Worm (Caenorhabditis elegans) whole organism, L1 larva: ENCODE measurements around the gene C32D5.4.
A peak's percentile ranks its signal among the peaks of the same experiment; 100 is the strongest.

Experiments used
- C04F5.9 ChIP-seq: sonication (generic microtip); optimal IDR thresholded peaks from 2 replicates; lab custom pipeline; 2016; ENCODE audit warnings: missing genetic modification characterization, missing compliant biosample characterization
- C34B4.2 ChIP-seq: sonication (generic microtip); optimal IDR thresholded peaks from 2 replicates; lab custom pipeline; 2017; ENCODE audit warnings: mild to moderate bottlenecking, missing genetic modification characterization, missing compliant biosample characterization
- blmp-1 ChIP-seq: fragments of 150-350 bp; optimal IDR thresholded peaks from 2 replicates; lab custom pipeline; 2014; ENCODE audit warnings: missing biosample characterization, missing genetic modification characterization
- ceh-8 ChIP-seq: fragments of 200-800 bp; sonication (Bioruptor generic); optimal IDR thresholded peaks from 2 replicates; lab custom pipeline; 2018; ENCODE audit warnings: mild to moderate bottlenecking, missing genetic modification characterization, moderate library complexity, missing compliant biosample characterization
- dpl-1 ChIP-seq, 3 experiments: fragments of 150-350 bp in 2 of 3; sonication (generic microtip) in 1 of 3; optimal IDR thresholded peaks; 2 replicates each; lab custom pipeline; 2014 to 2017; ENCODE audit warnings: missing biosample characterization in 3 of 3, missing genetic modification characterization in 3 of 3, missing genetic modification reagents in 3 of 3
- dsc-1 ChIP-seq: sonication (generic microtip); optimal IDR thresholded peaks from 2 replicates; lab custom pipeline; 2016; ENCODE audit warnings: mild to moderate bottlenecking, missing genetic modification characterization, missing compliant biosample characterization
- efl-1 ChIP-seq, 4 experiments: fragments of 150-350 bp; optimal IDR thresholded peaks in 3 of 4; peaks in 1 of 4; 1 replicate in 1 of 4; 2 replicates in 3 of 4; lab custom pipeline; 2014; ENCODE audit warnings: missing biosample characterization in 2 of 4, missing genetic modification characterization in 2 of 4, missing genetic modification reagents in 2 of 4
- efl-3 ChIP-seq: fragments of 200-800 bp; sonication (Bioruptor generic); optimal IDR thresholded peaks from 2 replicates; lab custom pipeline; 2018; ENCODE audit warnings: mild to moderate bottlenecking, missing genetic modification characterization, missing compliant biosample characterization
- elt-3 ChIP-seq, 6 experiments: fragments of 150-350 bp in 1 of 6; sonication (generic microtip); optimal IDR thresholded peaks; 2 replicates each; lab custom pipeline; 2017 to 2018; ENCODE audit warnings: missing biosample characterization in 6 of 6, missing genetic modification characterization in 6 of 6, inconsistent platforms in 1 of 6
- fkh-10 ChIP-seq: sonication (generic microtip); optimal IDR thresholded peaks from 2 replicates; lab custom pipeline; 2017; ENCODE audit warnings: missing biosample characterization, missing genetic modification reagents, missing genetic modification characterization
- fkh-8 ChIP-seq: sonication (generic microtip); optimal IDR thresholded peaks from 2 replicates; lab custom pipeline; 2016; ENCODE audit warnings: mild to moderate bottlenecking, missing genetic modification characterization, missing compliant biosample characterization
- hlh-17 ChIP-seq: fragments of 200-800 bp; sonication (Bioruptor generic); optimal IDR thresholded peaks from 2 replicates; lab custom pipeline; 2018; ENCODE audit warnings: missing genetic modification characterization, mild to moderate bottlenecking, missing compliant biosample characterization, moderate library complexity, borderline replicate concordance
- hlh-4 ChIP-seq: sonication (generic microtip); optimal IDR thresholded peaks from 2 replicates; lab custom pipeline; 2016; ENCODE audit warnings: mild to moderate bottlenecking, missing genetic modification characterization, missing compliant biosample characterization
- hpl-2 ChIP-seq: fragments of 150-350 bp; optimal IDR thresholded peaks from 2 replicates; lab custom pipeline; 2014; ENCODE audit warnings: missing biosample characterization, missing genetic modification reagents, missing genetic modification characterization
- lin-13 ChIP-seq: fragments of 150-350 bp; optimal IDR thresholded peaks from 2 replicates; lab custom pipeline; 2014; ENCODE audit warnings: missing biosample characterization, missing genetic modification reagents, missing genetic modification characterization
- lin-14 ChIP-seq: fragments of 200-800 bp; sonication (Bioruptor generic); optimal IDR thresholded peaks from 2 replicates; lab custom pipeline; 2018; ENCODE audit warnings: mild to moderate bottlenecking, missing genetic modification characterization, moderate library complexity, missing compliant biosample characterization
- lin-15B ChIP-seq: fragments of 150-350 bp; sonication (generic microtip); optimal IDR thresholded peaks from 3 replicates; lab custom pipeline; 2014; ENCODE audit warnings: missing biosample characterization, missing genetic modification characterization
- lin-35 ChIP-seq, 2 experiments: fragments of 150-350 bp; optimal IDR thresholded peaks; 2 replicates each; lab custom pipeline; 2014; ENCODE audit warnings: missing biosample characterization in 2 of 2, missing genetic modification characterization in 2 of 2, missing genetic modification reagents in 2 of 2
- lsy-2 ChIP-seq, 2 experiments: fragments of 150-350 bp; optimal IDR thresholded peaks; 2 replicates each; lab custom pipeline; 2014; ENCODE audit warnings: missing biosample characterization in 2 of 2, missing genetic modification characterization in 2 of 2
- mef-2 ChIP-seq: fragments of 150-350 bp; optimal IDR thresholded peaks from 2 replicates; lab custom pipeline; 2014; ENCODE audit warnings: missing biosample characterization, missing genetic modification characterization
- nhr-11 ChIP-seq: fragments of 150-350 bp; optimal IDR thresholded peaks from 2 replicates; lab custom pipeline; 2014; ENCODE audit warnings: missing biosample characterization, missing genetic modification characterization
- nhr-20 ChIP-seq: sonication (generic microtip); optimal IDR thresholded peaks from 2 replicates; lab custom pipeline; 2016; ENCODE audit warnings: mild to moderate bottlenecking, missing genetic modification characterization, missing compliant biosample characterization
- nhr-28 ChIP-seq: fragments of 150-350 bp; optimal IDR thresholded peaks from 2 replicates; lab custom pipeline; 2014; ENCODE audit warnings: missing biosample characterization, missing genetic modification characterization
- nhr-47 ChIP-seq: sonication (generic microtip); optimal IDR thresholded peaks from 2 replicates; lab custom pipeline; 2016; ENCODE audit warnings: mild to moderate bottlenecking, missing genetic modification characterization, moderate library complexity, missing compliant biosample characterization
- nhr-71 ChIP-seq: sonication (generic microtip); optimal IDR thresholded peaks from 2 replicates; lab custom pipeline; 2016; ENCODE audit warnings: mild to moderate bottlenecking, missing genetic modification characterization, moderate library complexity, missing compliant biosample characterization
- nhr-76 ChIP-seq: sonication (generic microtip); optimal IDR thresholded peaks from 2 replicates; lab custom pipeline; 2017; ENCODE audit warnings: missing biosample characterization, missing genetic modification characterization
- nhr-77 ChIP-seq: fragments of 150-350 bp; optimal IDR thresholded peaks from 2 replicates; lab custom pipeline; 2014; ENCODE audit warnings: missing biosample characterization, missing genetic modification characterization
- nhr-84 ChIP-seq: sonication (generic microtip); optimal IDR thresholded peaks from 2 replicates; lab custom pipeline; 2017; ENCODE audit warnings: missing biosample characterization, missing genetic modification characterization
- nhr-85 ChIP-seq: sonication (generic microtip); peaks from one replicate; lab custom pipeline; 2016; ENCODE audit warnings: missing genetic modification characterization, inconsistent platforms, missing compliant biosample characterization
- nhr-90 ChIP-seq: sonication (generic microtip); optimal IDR thresholded peaks from 2 replicates; lab custom pipeline; 2016; ENCODE audit warnings: mild to moderate bottlenecking, missing genetic modification characterization, missing compliant biosample characterization; ENCODE audit not compliant: poor library complexity
- pax-3 ChIP-seq: fragments of 200-800 bp; sonication (Bioruptor generic); optimal IDR thresholded peaks from 2 replicates; lab custom pipeline; 2018; ENCODE audit warnings: mild to moderate bottlenecking, missing genetic modification characterization, moderate library complexity, missing compliant biosample characterization
- rnt-1 ChIP-seq: sonication (generic microtip); optimal IDR thresholded peaks from 2 replicates; lab custom pipeline; 2016; ENCODE audit warnings: mild to moderate bottlenecking, missing genetic modification characterization, moderate library complexity, missing compliant biosample characterization
- skn-1 ChIP-seq: fragments of 150-350 bp; optimal IDR thresholded peaks from 2 replicates; lab custom pipeline; 2014; ENCODE audit warnings: missing biosample characterization, missing genetic modification characterization
- snu-23 ChIP-seq: sonication (generic microtip); optimal IDR thresholded peaks from 2 replicates; lab custom pipeline; 2016; ENCODE audit warnings: missing genetic modification characterization, missing compliant biosample characterization
- sup-37 ChIP-seq: fragments of 200-800 bp; sonication (Bioruptor generic); optimal IDR thresholded peaks from 2 replicates; lab custom pipeline; 2018; ENCODE audit warnings: mild to moderate bottlenecking, missing genetic modification characterization, missing compliant biosample characterization
- swsn-7 ChIP-seq: sonication (generic microtip); optimal IDR thresholded peaks from 2 replicates; lab custom pipeline; 2016; ENCODE audit warnings: missing genetic modification characterization, missing compliant biosample characterization
- unc-62 ChIP-seq: fragments of 150-350 bp; optimal IDR thresholded peaks from 2 replicates; lab custom pipeline; 2014; ENCODE audit warnings: missing biosample characterization, missing genetic modification reagents, missing genetic modification characterization

C32D5.4 gene

DNA sequence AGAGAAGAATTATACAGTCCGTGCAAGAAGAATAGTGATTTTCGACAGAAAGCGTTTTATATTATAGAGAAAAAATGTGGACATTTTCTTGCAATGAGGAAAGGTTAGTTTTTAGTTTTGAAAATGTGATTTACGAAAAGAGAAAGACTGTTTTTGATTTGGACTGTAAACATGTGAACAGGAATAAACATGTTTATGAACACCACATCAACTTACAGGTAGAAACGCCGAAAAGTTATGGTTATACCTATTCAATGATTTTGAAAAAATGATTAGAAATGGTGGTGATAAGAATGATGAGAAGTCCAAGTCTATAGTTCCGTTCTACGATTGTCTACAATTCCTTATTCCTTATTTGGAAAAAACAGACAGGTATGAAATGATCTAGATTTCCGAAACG is 21.6 kb upstream of the C32D5.4 start:
- TF ChIP-seq nhr-71 (tag; lab: Kevin White, UChicago), result no peak
- TF ChIP-seq rnt-1 (tag; lab: Kevin White, UChicago), result no peak
- TF ChIP-seq nhr-76, result no peak

DNA sequence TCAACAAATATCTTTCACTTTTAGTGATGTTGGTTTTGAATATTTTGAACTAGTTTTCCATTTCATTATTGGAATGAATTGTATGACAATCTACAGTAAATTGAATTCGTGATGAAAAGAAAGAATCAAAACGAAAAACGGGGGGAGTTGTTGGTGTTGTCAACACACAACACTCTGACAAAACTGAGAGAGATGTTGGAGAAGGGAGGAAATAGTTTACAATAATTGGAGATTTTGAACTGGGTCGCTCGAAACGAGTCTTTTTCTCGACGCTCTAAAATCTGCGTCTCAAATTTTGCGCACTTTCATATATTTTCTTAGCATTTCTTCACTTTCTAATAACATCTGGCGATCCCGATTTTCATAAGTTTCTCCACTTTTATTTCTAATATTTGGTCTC is 21.0 kb upstream of the C32D5.4 start, which contains the start of gene txt-18:
txt-18 (plus strand) TSS at position 180 of the 400 bp plus-strand sequence.
- TF ChIP-seq skn-1 (tag; lab: Kevin White, UChicago) (no peak), lin-15B (no peak), blmp-1 (tag; lab: Kevin White, UChicago) (peak; percentile 90), efl-1 (optimal IDR thresholded peaks at IDR 0.05; lab: Kevin White, UChicago) (peak; percentile 9 to 13), efl-1 (GFP tag; optimal IDR thresholded peaks at IDR 0.05 in 1 of 2; lab: Kevin White, UChicago) (no peak), nhr-71 (tag; lab: Kevin White, UChicago) (peak; percentile 52), nhr-47 (tag; lab: Kevin White, UChicago) (peak; percentile 19), lin-14 (GFP tag; lab: Kevin White, UChicago) (peak; percentile 69), nhr-28 (tag; lab: Kevin White, UChicago) (no peak), snu-23 (peak; percentile 51), lin-35 (GFP tag; optimal IDR thresholded peaks at IDR 0.05; lab: Kevin White, UChicago) (peak in 1 of 2 experiments; percentile 13), nhr-85 (tag; lab: Kevin White, UChicago) (peak; percentile 22), rnt-1 (tag; lab: Kevin White, UChicago) (peak; percentile 4), dsc-1 (tag; lab: Kevin White, UChicago) (peak; percentile 45), elt-3 (tag; optimal IDR thresholded peaks at IDR 0.05; lab: Kevin White, UChicago) (peak in 1 of 6 experiments; percentile 32), swsn-7 (tag; lab: Kevin White, UChicago) (peak; percentile 1), nhr-20 (tag; lab: Kevin White, UChicago) (peak; percentile 47), lsy-2 (tag; optimal IDR thresholded peaks at IDR 0.05; lab: Kevin White, UChicago) (peak in 1 of 2 experiments; percentile 59), lin-13 (GFP tag; lab: Kevin White, UChicago) (peak; percentile 23), C04F5.9 (tag; lab: Kevin White, UChicago) (no peak)

DNA sequence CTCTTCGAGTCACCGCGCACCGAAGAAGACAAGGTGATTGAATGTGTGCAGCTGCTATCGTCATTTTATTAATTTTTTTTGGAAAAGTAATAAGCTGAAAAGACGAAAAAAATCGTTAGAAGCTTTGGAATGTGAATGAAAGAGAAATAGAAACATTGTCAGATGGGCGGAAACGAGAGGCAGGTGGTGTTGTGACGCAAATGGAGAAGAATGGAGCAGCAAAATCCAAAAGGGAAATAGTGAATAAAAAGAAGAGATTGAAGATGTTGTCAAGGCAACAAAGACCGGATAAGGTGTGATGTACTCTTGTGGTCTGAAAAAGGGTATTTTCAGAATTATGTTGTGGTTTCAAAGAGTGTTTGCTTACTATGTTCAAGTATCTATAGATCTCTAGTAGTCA is 19.6 kb upstream of the C32D5.4 start:
- peak; percentile 4 for TF ChIP-seq snu-23
- peak; percentile 74 for TF ChIP-seq dsc-1 (tag; lab: Kevin White, UChicago)
- no peak for TF ChIP-seq nhr-84
- TF ChIP-seq rnt-1 (tag; lab: Kevin White, UChicago), result no peak
- TF ChIP-seq lin-13 (GFP tag; lab: Kevin White, UChicago), result no peak
- peak; percentile 36 for TF ChIP-seq nhr-47 (tag; lab: Kevin White, UChicago)
- no peak for TF ChIP-seq nhr-76
- TF ChIP-seq nhr-71 (tag; lab: Kevin White, UChicago), result peak; percentile 64
- peak; percentile 9 for TF ChIP-seq nhr-20 (tag; lab: Kevin White, UChicago)
- TF ChIP-seq fkh-8, result peak; percentile 96
- peak; percentile 24 for TF ChIP-seq lin-14 (GFP tag; lab: Kevin White, UChicago)
- TF ChIP-seq nhr-77, result peak; percentile 5

DNA sequence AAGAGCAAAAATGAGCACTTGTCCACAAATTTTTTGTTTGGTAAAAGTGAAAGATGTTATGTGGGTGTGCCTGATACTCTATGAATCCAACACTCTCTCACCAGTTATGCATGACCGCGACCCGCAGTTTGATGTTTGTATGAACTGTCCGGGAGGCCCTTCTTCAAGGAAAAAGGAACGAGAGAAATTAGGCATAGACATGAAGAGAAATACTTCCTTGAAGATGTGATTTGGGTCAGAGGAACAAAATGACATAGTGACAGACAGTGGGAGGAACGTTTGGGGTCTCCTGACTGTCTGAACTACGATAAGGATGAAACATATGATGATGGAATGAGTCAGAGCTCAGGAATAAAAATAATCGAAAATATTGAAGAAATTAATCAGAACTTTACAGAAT is 18.2 kb upstream of the C32D5.4 start:
- TF ChIP-seq lin-14 (GFP tag; lab: Kevin White, UChicago), result peak; percentile 18
- TF ChIP-seq nhr-11, result no peak
- no peak for TF ChIP-seq sup-37 (GFP tag; lab: Kevin White, UChicago)
- TF ChIP-seq blmp-1 (tag; lab: Kevin White, UChicago), result peak; percentile 79
- peak; percentile 14 for TF ChIP-seq nhr-85 (tag; lab: Kevin White, UChicago)

DNA sequence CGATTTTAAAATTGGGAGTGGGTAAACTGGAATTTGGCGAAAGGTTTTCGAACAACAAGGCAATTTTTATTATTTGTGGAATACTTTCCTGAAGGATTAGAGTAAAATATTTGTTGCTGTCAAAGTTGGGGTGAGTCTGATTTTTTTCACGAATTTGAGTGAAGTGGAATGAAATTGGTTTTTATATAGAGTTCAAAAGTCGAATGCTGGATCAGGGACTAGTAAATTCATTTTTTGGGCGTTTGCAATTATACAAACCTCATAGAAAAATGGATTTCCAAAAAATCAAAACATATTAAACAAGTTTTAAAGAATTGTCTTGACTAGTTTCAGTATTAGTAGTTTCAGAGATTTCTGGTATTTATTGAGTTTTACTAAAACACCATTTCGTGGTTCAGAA is 17.1 kb upstream of the C32D5.4 start, which contains the start of gene C32D5.7:
C32D5.7 (minus strand) TSS at position 101 of the 400 bp plus-strand sequence.
- TF ChIP-seq mef-2 (tag; lab: Kevin White, UChicago) (no peak), fkh-10 (GFP tag; lab: Kevin White, UChicago) (no peak), efl-3 (GFP tag; lab: Kevin White, UChicago) (no peak), C34B4.2 (no peak), hlh-17 (GFP tag; lab: Kevin White, UChicago) (no peak), ceh-8 (GFP tag; lab: Kevin White, UChicago) (no peak), hpl-2 (GFP tag; lab: Kevin White, UChicago) (no peak), pax-3 (tag; lab: Kevin White, UChicago) (no peak), hlh-4 (tag; lab: Kevin White, UChicago) (no peak), nhr-90 (tag; lab: Kevin White, UChicago) (no peak), dpl-1 (GFP tag; optimal IDR thresholded peaks at IDR 0.05; lab: Kevin White, UChicago) (no peak), unc-62 (GFP tag; lab: Kevin White, UChicago) (no peak)
